Fruit fly (Drosophila melanogaster): ENCODE results near the gene myd.
A peak's percentile ranks its signal among the peaks of the same experiment; 100 is the strongest.

The myd gene

dm6 chr3R:19156670-19157402 is 23.6 kb upstream of the myd start, which contains the start of gene nanos (continued):
- TF ChIP-seq CG8319 (GFP tag; optimal IDR thresholded peaks at IDR 0.05) (no peak), CG10669 (GFP tag; optimal IDR thresholded peaks at IDR 0.05) (no peak), CG6854 (GFP tag; optimal IDR thresholded peaks at IDR 0.05) (no peak)

dm6 chr3R:19157997-19158396 is 22.5 kb upstream of the myd start:
- TF ChIP-seq svp (GFP tag) (peak; percentile 55), fd59A (GFP tag; optimal IDR thresholded peaks at IDR 0.05) (no peak), CG3919 (GFP tag; optimal IDR thresholded peaks at IDR 0.05) (no peak), OdsH (GFP tag; optimal IDR thresholded peaks at IDR 0.05) (no peak), dsx (GFP tag; optimal IDR thresholded peaks at IDR 0.05; ENCODE audit: poor library complexity, severe bottlenecking) (no peak), Eip75B (GFP tag; optimal IDR thresholded peaks at IDR 0.05) (no peak), Eip93F (GFP tag; optimal IDR thresholded peaks at IDR 0.05) (no peak), cyc (GFP tag; optimal IDR thresholded peaks at IDR 0.05) (no peak), CG3032 (tag; optimal IDR thresholded peaks at IDR 0.05) (no peak), vri (GFP tag; optimal IDR thresholded peaks at IDR 0.05) (no peak), net (GFP tag; optimal IDR thresholded peaks at IDR 0.05) (no peak), CG34406 (GFP tag; optimal IDR thresholded peaks at IDR 0.05) (no peak), Eip78C (GFP tag) (peak; percentile 30)

- TF ChIP-seq esn (GFP tag; optimal IDR thresholded peaks at IDR 0.05): no peak
- no peak for TF ChIP-seq fd59A (GFP tag; optimal IDR thresholded peaks at IDR 0.05)
- no peak for TF ChIP-seq spab (GFP tag; optimal IDR thresholded peaks at IDR 0.05)
- no peak for TF ChIP-seq lz (GFP tag; optimal IDR thresholded peaks at IDR 0.05)
- TF ChIP-seq CG6163 (GFP tag; IDR thresholded peaks at IDR 0.05): no peak
- no peak for TF ChIP-seq salr (GFP tag; optimal IDR thresholded peaks at IDR 0.05)
- TF ChIP-seq Sox15 (GFP tag; optimal IDR thresholded peaks at IDR 0.05): no peak
- TF ChIP-seq OdsH (GFP tag; optimal IDR thresholded peaks at IDR 0.05): no peak
- TF ChIP-seq achi (GFP tag; optimal IDR thresholded peaks at IDR 0.05): no peak
- no peak for TF ChIP-seq cyc (GFP tag; optimal IDR thresholded peaks at IDR 0.05)
Measured at dm6 chr3R:19159778-19160177, 20.7 kb upstream of the myd start, which contains the start of gene CG11779. Gene CG11779 (minus strand): TSS chr3R:19159878.

dm6 chr3R:19162135-19162616 is 18.3 kb upstream of the myd start, which contains the start of the genes CG42359 and Nsun5:
Gene CG42359 (minus strand): TSS chr3R:19162300.
Gene Nsun5 (minus strand): TSS chr3R:19162300.
- TF ChIP-seq Eip93F (GFP tag; optimal IDR thresholded peaks at IDR 0.05) (peak; percentile 29), Hr38 (GFP tag; optimal IDR thresholded peaks at IDR 0.05) (peak; percentile 71), vri (GFP tag; optimal IDR thresholded peaks at IDR 0.05) (peak; percentile 73), CG31627 (GFP tag; optimal IDR thresholded peaks at IDR 0.05) (peak; percentile 88), CG1621 (tag; optimal IDR thresholded peaks at IDR 0.05) (peak; percentile 62), CG6163 (GFP tag; IDR thresholded peaks at IDR 0.05) (peak; percentile 90; the same call in 2 of the 3 replicates), net (GFP tag; optimal IDR thresholded peaks at IDR 0.05) (peak; percentile 76), Gug (GFP tag; IDR thresholded peaks at IDR 0.05) (peak; percentile 69), CG6276 (GFP tag; optimal IDR thresholded peaks at IDR 0.05) (no peak), CG8319 (GFP tag; optimal IDR thresholded peaks at IDR 0.05) (peak; percentile 56), pdm3 (GFP tag; optimal IDR thresholded peaks at IDR 0.05) (peak; percentile 88), CG9139 (GFP tag; optimal IDR thresholded peaks at IDR 0.05) (no peak), dac (GFP tag; optimal IDR thresholded peaks at IDR 0.05) (peak; percentile 62), CG8632 (GFP tag; optimal IDR thresholded peaks at IDR 0.05) (peak; percentile 61), CG10631 (GFP tag; optimal IDR thresholded peaks at IDR 0.05) (peak; percentile 87), CG7368 (GFP tag; optimal IDR thresholded peaks at IDR 0.05) (peak; percentile 74), Sox14 (GFP tag; optimal IDR thresholded peaks at IDR 0.05) (peak; percentile 88), Smox (GFP tag; optimal IDR thresholded peaks at IDR 0.05) (peak; percentile 80), CG15336 (GFP tag; IDR thresholded peaks at IDR 0.05) (peak; percentile 68; the same call in 1 of the 2 replicates), svp (GFP tag) (peak; percentile 88), topi (GFP tag; optimal IDR thresholded peaks at IDR 0.05) (peak; percentile 78), CG3032 (tag; optimal IDR thresholded peaks at IDR 0.05) (peak; percentile 83), CG32006 (GFP tag; optimal IDR thresholded peaks at IDR 0.05) (peak; percentile 75), dsx (GFP tag; optimal IDR thresholded peaks at IDR 0.05; ENCODE audit: poor library complexity, severe bottlenecking) (peak; percentile 65), Sox102F (GFP tag; optimal IDR thresholded peaks at IDR 0.05) (peak; percentile 81), CG6854 (GFP tag; optimal IDR thresholded peaks at IDR 0.05) (no peak), Eip75B (GFP tag; optimal IDR thresholded peaks at IDR 0.05) (peak; percentile 83), eg (GFP tag; IDR thresholded peaks at IDR 0.05) (peak; percentile 90), acj6 (GFP tag; optimal IDR thresholded peaks at IDR 0.05) (peak; percentile 82), Ets96B (tag; optimal IDR thresholded peaks at IDR 0.05) (peak; percentile 78), Hr4 (GFP tag; optimal IDR thresholded peaks at IDR 0.05) (peak; percentile 87)
